Fruit fly (Drosophila melanogaster) whole organism, embryonic: ENCODE measurements around the gene CG14036.

ENCODE experiments used
- CG13287 ChIP-seq: fragments of 200-800 bp; sonication (Bioruptor generic); IDR thresholded peaks from 2 replicates; pipeline ENCODE4 v1.3.6; 2022; ENCODE audit warnings: missing biosample characterization, missing genetic modification characterization; ENCODE audit not compliant: partially characterized antibody
- CG31388 ChIP-seq: fragments of 200-800 bp; sonication (Bioruptor generic); optimal IDR thresholded peaks from 2 replicates; lab custom pipeline; 2016; ENCODE audit warnings: missing biosample characterization, missing genetic modification characterization
- CG34422 ChIP-seq: fragments of 200-800 bp; sonication (Bioruptor generic); IDR thresholded peaks from 3 replicates; pipeline ENCODE4 v1.3.6; 2022; ENCODE audit warnings: missing biosample characterization, missing genetic modification characterization
- CG7928 ChIP-seq: fragments of 200-800 bp; sonication (Bioruptor generic); optimal IDR thresholded peaks from 2 replicates; lab custom pipeline; 2017; ENCODE audit warnings: missing biosample characterization, mild to moderate bottlenecking, missing genetic modification characterization
- MTF-1 ChIP-seq: fragments of 200-800 bp; sonication (Bioruptor generic); optimal IDR thresholded peaks from 2 replicates; lab custom pipeline; 2018; ENCODE audit warnings: missing biosample characterization, mild to moderate bottlenecking, missing genetic modification characterization, borderline replicate concordance
- NC2β ChIP-seq: fragments of 200-800 bp; sonication (Bioruptor generic); optimal IDR thresholded peaks from 2 replicates; lab custom pipeline; 2016; ENCODE audit warnings: missing biosample characterization, missing genetic modification characterization
- YL-1 ChIP-seq: fragments of 200-800 bp; sonication (Bioruptor generic); optimal IDR thresholded peaks from 3 replicates; lab custom pipeline; 2017; ENCODE audit warnings: missing biosample characterization, mild to moderate bottlenecking, missing genetic modification characterization
- pzg ChIP-seq: fragments of 200-800 bp; sonication (Bioruptor generic); optimal IDR thresholded peaks from 3 replicates; lab custom pipeline; 2018; ENCODE audit warnings: missing biosample characterization, mild to moderate bottlenecking, missing genetic modification characterization, moderate library complexity
- stwl ChIP-seq: fragments of 200-800 bp; sonication (Bioruptor generic); optimal IDR thresholded peaks from 3 replicates; lab custom pipeline; 2018; ENCODE audit warnings: missing biosample characterization, mild to moderate bottlenecking, missing genetic modification characterization, moderate library complexity
- ttk ChIP-seq: fragments of 200-800 bp; sonication (Bioruptor generic); IDR thresholded peaks from 2 replicates; pipeline ENCODE4 v2.1.2; 2022; ENCODE audit warnings: missing biosample characterization, missing genetic modification characterization
- vvl ChIP-seq: fragments of 200-800 bp; sonication (Bioruptor generic); IDR thresholded peaks from 2 replicates; pipeline ENCODE4 v1.3.6; 2022; ENCODE audit warnings: missing biosample characterization, missing genetic modification characterization

- TF ChIP-seq CG7928 (GFP tag; lab: Kevin White, UChicago) = no peak
- TF ChIP-seq YL-1 (GFP tag; lab: Kevin White, UChicago) = peak; percentile 67
- no peak for TF ChIP-seq CG31388 (GFP tag; lab: Kevin White, UChicago)
- peak; percentile 55; the same call in 1 of the 2 replicates for TF ChIP-seq CG13287 (GFP tag; lab: Robert Waterston, UW)
- no peak for TF ChIP-seq CG34422 (GFP tag; lab: Robert Waterston, UW)
- peak; percentile 87 for TF ChIP-seq stwl
- TF ChIP-seq MTF-1 (GFP tag; lab: Kevin White, UChicago) = no peak
- no peak for TF ChIP-seq NC2β
- no peak for TF ChIP-seq ttk
- peak; percentile 67 for TF ChIP-seq pzg (GFP tag; lab: Kevin White, UChicago)
- no peak for TF ChIP-seq vvl (GFP tag; lab: Robert Waterston, UW)
Measured at dm6 chr2L:5099790-5100360, 45.1 kb upstream of the CG14036 start, which contains the start of gene ND-13A.
